Fruit fly (Drosophila melanogaster) whole organism, wandering third instar larva: ENCODE results near the gene CG32767.

Experiments
- CG9705 ChIP-seq: fragments of 200-800 bp; sonication (Bioruptor generic); optimal IDR thresholded peaks from 2 replicates; lab custom pipeline; 2018; ENCODE audit warnings: missing biosample characterization, mild to moderate bottlenecking, missing genetic modification characterization
- Myc ChIP-seq: fragments of >200 bp; optimal IDR thresholded peaks from 2 replicates; lab custom pipeline; 2017
- OdsH ChIP-seq: fragments of 200-800 bp; sonication (Bioruptor generic); optimal IDR thresholded peaks from 2 replicates; lab custom pipeline; 2016; ENCODE audit warnings: missing biosample characterization, mild to moderate bottlenecking, missing genetic modification characterization
- br ChIP-seq: fragments of 200-800 bp; sonication (Bioruptor generic); optimal IDR thresholded peaks from 2 replicates; lab custom pipeline; 2016; ENCODE audit warnings: missing biosample characterization, missing genetic modification characterization
- pan ChIP-seq: fragments of >200 bp; optimal IDR thresholded peaks from 2 replicates; lab custom pipeline; 2017
- psq ChIP-seq: fragments of 200-800 bp; sonication (Bioruptor generic); optimal IDR thresholded peaks from 3 replicates; lab custom pipeline; 2017; ENCODE audit warnings: missing biosample characterization, mild to moderate bottlenecking, missing genetic modification characterization, moderate library complexity

dm6 chrX:5082840-5083646, 1.5 kb downstream of the CG32767 start:
- no peak for TF ChIP-seq OdsH (GFP tag; lab: Kevin White, UChicago)
- TF ChIP-seq br (GFP tag; lab: Kevin White, UChicago): peak; percentile 55
- TF ChIP-seq CG9705 (GFP tag; lab: Kevin White, UChicago): peak; percentile 2
- TF ChIP-seq Myc (lab: Kevin White, UChicago): no peak
- TF ChIP-seq pan (lab: Kevin White, UChicago): no peak
- TF ChIP-seq psq (GFP tag; lab: Kevin White, UChicago): no peak
